Fruit fly (Drosophila melanogaster): Measurements from ENCODE around the gene GABA-B-R1.
A peak's percentile ranks its signal among the peaks of the same experiment; 100 is the strongest.

GABA-B-R1 gene

dm6 chr2L:15066141-15066540, 50.0 kb downstream of the GABA-B-R1 start (continued):
- TF ChIP-seq CG15269 (tag; optimal IDR thresholded peaks at IDR 0.05) (peak; percentile 42), YL-1 (GFP tag; optimal IDR thresholded peaks at IDR 0.05) (no peak), CG8388 (GFP tag; optimal IDR thresholded peaks at IDR 0.05) (peak; percentile 15), al (GFP tag; IDR thresholded peaks at IDR 0.05) (no peak), Bteb2 (GFP tag; optimal IDR thresholded peaks at IDR 0.05) (no peak), CG17385 (GFP tag; optimal IDR thresholded peaks at IDR 0.05) (peak; percentile 9), lmd (GFP tag; IDR thresholded peaks at IDR 0.05) (no peak), CG8281 (tag; optimal IDR thresholded peaks at IDR 0.05) (no peak), CG11398 (GFP tag; optimal IDR thresholded peaks at IDR 0.05) (no peak), CG34224 (GFP tag; IDR thresholded peaks at IDR 0.05; ENCODE audit: partially characterized antibody) (no peak), CHES-1-like (GFP tag; optimal IDR thresholded peaks at IDR 0.05) (no peak), Mad (GFP tag; optimal IDR thresholded peaks at IDR 0.05) (no peak), CG10147 (GFP tag; optimal IDR thresholded peaks at IDR 0.05) (no peak), CG17361 (GFP tag; IDR thresholded peaks at IDR 0.05) (0 out of 3 replicates have a peak, but pooled peaks have one; percentile 16), CG2199 (GFP tag; IDR thresholded peaks at IDR 0.05) (0 out of 3 replicates have a peak, but pooled peaks have one; percentile 4), salm (tag; optimal IDR thresholded peaks at IDR 0.05) (no peak), CG12391 (tag; optimal IDR thresholded peaks at IDR 0.05) (peak; percentile 19), PHDP (tag; optimal IDR thresholded peaks at IDR 0.05) (peak; percentile 24), Xbp1 (GFP tag; optimal IDR thresholded peaks at IDR 0.05) (peak; percentile 2), sima (GFP tag; optimal IDR thresholded peaks at IDR 0.05) (no peak), trh (GFP tag; optimal IDR thresholded peaks at IDR 0.05) (no peak), otp (GFP tag; IDR thresholded peaks at IDR 0.05) (no peak), ato (GFP tag; IDR thresholded peaks at IDR 0.05; ENCODE audit: partially characterized antibody) (no peak), CG11247 (GFP tag; IDR thresholded peaks at IDR 0.05) (no peak), CG14860 (GFP tag; IDR thresholded peaks at IDR 0.05; ENCODE audit: partially characterized antibody) (no peak), CG15696 (tag; optimal IDR thresholded peaks at IDR 0.05) (no peak), CG11696 (GFP tag; IDR thresholded peaks at IDR 0.05) (no peak), Hmr (GFP tag; optimal IDR thresholded peaks at IDR 0.05) (peak; percentile 3), br (optimal IDR thresholded peaks at IDR 0.05) (no peak), CG9215 (GFP tag; IDR thresholded peaks at IDR 0.05) (no peak), CG3847 (GFP tag; IDR thresholded peaks at IDR 0.05) (no peak), grn (GFP tag; optimal IDR thresholded peaks at IDR 0.05) (no peak), CG7556 (GFP tag; optimal IDR thresholded peaks at IDR 0.05) (peak; percentile 24), sens (GFP tag) (peak; percentile 43), CG13287 (GFP tag; IDR thresholded peaks at IDR 0.05; ENCODE audit: partially characterized antibody) (no peak), vfl (GFP tag; optimal IDR thresholded peaks at IDR 0.05) (peak; percentile 18), Blimp-1 (GFP tag; optimal IDR thresholded peaks at IDR 0.05) (no peak), chif (GFP tag; optimal IDR thresholded peaks at IDR 0.05) (no peak), toy (GFP tag; IDR thresholded peaks at IDR 0.05) (no peak), Hand (GFP tag; optimal IDR thresholded peaks at IDR 0.05) (no peak), dmrt99B (tag; optimal IDR thresholded peaks at IDR 0.05) (peak; percentile 24), CG17186 (GFP tag; optimal IDR thresholded peaks at IDR 0.05) (no peak), CG10431 (GFP tag; optimal IDR thresholded peaks at IDR 0.05) (no peak), trem (tag; optimal IDR thresholded peaks at IDR 0.05) (no peak), Drgx (GFP tag; IDR thresholded peaks at IDR 0.05) (no peak), CG12659 (GFP tag; optimal IDR thresholded peaks at IDR 0.05) (peak; percentile 7), CG2678 (tag; optimal IDR thresholded peaks at IDR 0.05) (peak; percentile 24), CG13424 (tag; optimal IDR thresholded peaks at IDR 0.05) (peak; percentile 45), odd (GFP tag; optimal IDR thresholded peaks at IDR 0.05) (no peak), CG4730 (GFP tag; IDR thresholded peaks at IDR 0.05) (no peak), CG6689 (GFP tag; IDR thresholded peaks at IDR 0.05) (no peak), sqz (GFP tag; optimal IDR thresholded peaks at IDR 0.05) (no peak)
